Fruit fly (Drosophila melanogaster): Measurements from ENCODE around the gene Tudor-SN.

The Tudor-SN gene

dm6 chr3L:270760-271500, 6.8 kb upstream of the Tudor-SN start, which contains the start of gene miple2 (continued):
- TF ChIP-seq schlank (tag; optimal IDR thresholded peaks at IDR 0.05) (no peak), CG8359 (GFP tag; optimal IDR thresholded peaks at IDR 0.05; ENCODE audit: borderline replicate concordance) (no peak), CG8478 (optimal IDR thresholded peaks at IDR 0.05) (no peak), yki (optimal IDR thresholded peaks at IDR 0.05) (no peak), hth (optimal IDR thresholded peaks at IDR 0.05) (no peak), unc-4 (GFP tag; IDR thresholded peaks at IDR 0.05; ENCODE audit: partially characterized antibody) (no peak), vvl (GFP tag; IDR thresholded peaks at IDR 0.05) (no peak), wek (GFP tag; optimal IDR thresholded peaks at IDR 0.05) (peak; percentile 73), CG4707 (GFP tag; optimal IDR thresholded peaks at IDR 0.05) (peak; percentile 59), CG12942 (GFP tag; optimal IDR thresholded peaks at IDR 0.05) (peak; percentile 21), hbn (GFP tag; IDR thresholded peaks at IDR 0.05; ENCODE audit: partially characterized antibody) (no peak), CG5180 (GFP tag; optimal IDR thresholded peaks at IDR 0.05) (peak; percentile 43), toy (GFP tag; IDR thresholded peaks at IDR 0.05) (no peak), CG9876 (GFP tag; optimal IDR thresholded peaks at IDR 0.05) (no peak), CG15601 (tag; optimal IDR thresholded peaks at IDR 0.05) (peak; percentile 72), CkIIα-i1 (GFP tag; IDR thresholded peaks at IDR 0.05) (no peak), CG8765 (GFP tag; IDR thresholded peaks at IDR 0.05) (no peak), ap (GFP tag; IDR thresholded peaks at IDR 0.05) (no peak), fru (optimal IDR thresholded peaks at IDR 0.05) (no peak), BtbVII (GFP tag; optimal IDR thresholded peaks at IDR 0.05) (peak; percentile 35), Abd-B (GFP tag; optimal IDR thresholded peaks at IDR 0.05) (no peak), CG11560 (tag; IDR thresholded peaks at IDR 0.05) (no peak), inv (GFP tag; IDR thresholded peaks at IDR 0.05; ENCODE audit: partially characterized antibody) (no peak), CG4730 (GFP tag; IDR thresholded peaks at IDR 0.05) (no peak), Asciz (GFP tag; optimal IDR thresholded peaks at IDR 0.05) (peak; percentile 61), CG2678 (tag; optimal IDR thresholded peaks at IDR 0.05) (peak; percentile 69), Fer1 (GFP tag; optimal IDR thresholded peaks at IDR 0.05) (peak; percentile 56), Dp (GFP tag; optimal IDR thresholded peaks at IDR 0.05) (no peak), aop (GFP tag; IDR thresholded peaks at IDR 0.05) (no peak), NC2β (GFP tag; optimal IDR thresholded peaks at IDR 0.05) (no peak), bigmax (GFP tag; optimal IDR thresholded peaks at IDR 0.05) (peak; percentile 7), CG6254 (GFP tag; optimal IDR thresholded peaks at IDR 0.05) (peak; percentile 55), disco-r (GFP tag; optimal IDR thresholded peaks at IDR 0.05) (peak; percentile 40), CG18262 (tag; optimal IDR thresholded peaks at IDR 0.05) (peak; percentile 73), CG10959 (GFP tag; IDR thresholded peaks at IDR 0.05) (no peak), CG2712 (tag; optimal IDR thresholded peaks at IDR 0.05) (peak; percentile 59), CG2202 (tag; optimal IDR thresholded peaks at IDR 0.05) (peak; percentile 54), klu (GFP tag; IDR thresholded peaks at IDR 0.05) (no peak), caup (GFP tag; optimal IDR thresholded peaks at IDR 0.05; ENCODE audit: severe bottlenecking) (peak; percentile 28), ac (GFP tag; optimal IDR thresholded peaks at IDR 0.05) (peak; percentile 40), grau (tag; optimal IDR thresholded peaks at IDR 0.05) (peak; percentile 41), az2 (GFP tag; optimal IDR thresholded peaks at IDR 0.05) (peak; percentile 35), CG1233 (GFP tag; optimal IDR thresholded peaks at IDR 0.05) (peak; percentile 61), lola (GFP tag; optimal IDR thresholded peaks at IDR 0.05) (peak in 1 of 3 experiments; percentile 62), HLHmδ (GFP tag; optimal IDR thresholded peaks at IDR 0.05) (peak; percentile 80), corto (GFP tag; optimal IDR thresholded peaks at IDR 0.05) (no peak), CG9215 (GFP tag; IDR thresholded peaks at IDR 0.05) (no peak), CG7745 (tag; optimal IDR thresholded peaks at IDR 0.05) (no peak), ara (GFP tag; IDR thresholded peaks at IDR 0.05) (peak; percentile 53; the same call in 1 of the 2 replicates), CG6689 (GFP tag; IDR thresholded peaks at IDR 0.05) (no peak)
